Fruit fly (Drosophila melanogaster) whole organism, adult: ENCODE measurements around the gene east.

Experiments used
- CG11617 ChIP-seq: fragments of 200-800 bp; sonication (Bioruptor generic); optimal IDR thresholded peaks from 2 replicates; lab custom pipeline; 2017; ENCODE audit warnings: mild to moderate bottlenecking, missing biosample characterization, missing genetic modification reagents, missing genetic modification characterization
- CG12768 ChIP-seq: fragments of 200-800 bp; sonication (Bioruptor generic); optimal IDR thresholded peaks from 2 replicates; lab custom pipeline; 2017; ENCODE audit warnings: missing biosample characterization, missing genetic modification characterization, mild to moderate bottlenecking, moderate library complexity, missing genetic modification reagents
- CG14711 ChIP-seq: fragments of 200-800 bp; sonication (Bioruptor generic); optimal IDR thresholded peaks from 2 replicates; lab custom pipeline; 2018; ENCODE audit warnings: missing biosample characterization, mild to moderate bottlenecking, missing genetic modification characterization, moderate library complexity
- CG1620 ChIP-seq: fragments of 200-800 bp; sonication (Bioruptor generic); optimal IDR thresholded peaks from 2 replicates; lab custom pipeline; 2016; ENCODE audit warnings: missing biosample characterization, missing genetic modification characterization
- CG33017 ChIP-seq: fragments of 200-800 bp; sonication (Bioruptor generic); optimal IDR thresholded peaks from 2 replicates; lab custom pipeline; 2018; ENCODE audit warnings: missing biosample characterization, mild to moderate bottlenecking, missing genetic modification characterization, moderate library complexity
- CG5204 ChIP-seq: fragments of 200-800 bp; sonication (Bioruptor generic); optimal IDR thresholded peaks from 2 replicates; lab custom pipeline; 2016; ENCODE audit warnings: missing biosample characterization, missing genetic modification characterization
- CG7045 ChIP-seq: fragments of 200-800 bp; sonication (Bioruptor generic); optimal IDR thresholded peaks from 2 replicates; lab custom pipeline; 2017; ENCODE audit warnings: missing biosample characterization, mild to moderate bottlenecking, missing genetic modification characterization
- CG7101 ChIP-seq: fragments of 200-800 bp; sonication (Bioruptor generic); optimal IDR thresholded peaks from 2 replicates; lab custom pipeline; 2018; ENCODE audit warnings: missing biosample characterization, mild to moderate bottlenecking, missing genetic modification characterization, moderate library complexity
- Clk ChIP-seq: fragments of 200-800 bp; sonication (Bioruptor generic); optimal IDR thresholded peaks from 2 replicates; lab custom pipeline; 2017; ENCODE audit warnings: missing biosample characterization, missing genetic modification characterization
- Crg-1 ChIP-seq: fragments of 200-800 bp; sonication (Bioruptor generic); optimal IDR thresholded peaks from 2 replicates; lab custom pipeline; 2016; ENCODE audit warnings: missing biosample characterization, missing genetic modification characterization
- Hr96 ChIP-seq: fragments of 200-800 bp; sonication (Bioruptor generic); optimal IDR thresholded peaks from 2 replicates; lab custom pipeline; 2016; ENCODE audit warnings: missing biosample characterization, missing genetic modification characterization
- Mnt ChIP-seq: fragments of 200-800 bp; sonication (Bioruptor generic); optimal IDR thresholded peaks from 2 replicates; lab custom pipeline; 2016; ENCODE audit warnings: missing biosample characterization, mild to moderate bottlenecking, missing genetic modification characterization
- bab1 ChIP-seq: fragments of 200-800 bp; sonication (Bioruptor generic); optimal IDR thresholded peaks from 3 replicates; lab custom pipeline; 2019; ENCODE audit warnings: missing biosample characterization, mild to moderate bottlenecking, missing genetic modification characterization, moderate library complexity
- cic ChIP-seq: fragments of 200-800 bp; sonication (Bioruptor generic); optimal IDR thresholded peaks from 2 replicates; lab custom pipeline; 2017; ENCODE audit warnings: missing biosample characterization, mild to moderate bottlenecking, missing genetic modification characterization, moderate library complexity
- cnc ChIP-seq, 2 experiments: fragments of >200 bp; optimal IDR thresholded peaks; 2 replicates each; lab custom pipeline; 2017
- kay ChIP-seq: fragments of 200-800 bp; sonication (Bioruptor generic); peaks from one replicate; lab custom pipeline; 2016; ENCODE audit warnings: missing biosample characterization, missing genetic modification characterization, borderline replicate concordance
- ovo ChIP-seq: fragments of 200-800 bp; sonication (Bioruptor generic); optimal IDR thresholded peaks from 2 replicates; lab custom pipeline; 2016; ENCODE audit warnings: missing biosample characterization, missing genetic modification characterization
- pad ChIP-seq: fragments of 200-800 bp; sonication (Bioruptor generic); optimal IDR thresholded peaks from 3 replicates; lab custom pipeline; 2017; ENCODE audit warnings: missing biosample characterization, missing genetic modification characterization, mild to moderate bottlenecking, moderate library complexity, missing genetic modification reagents
- tj ChIP-seq: fragments of 200-800 bp; sonication (Bioruptor generic); optimal IDR thresholded peaks from 3 replicates; lab custom pipeline; 2017; ENCODE audit warnings: missing biosample characterization, mild to moderate bottlenecking, missing genetic modification characterization, moderate library complexity
- toe ChIP-seq: fragments of 200-800 bp; sonication (Bioruptor generic); optimal IDR thresholded peaks from 2 replicates; lab custom pipeline; 2016; ENCODE audit warnings: missing biosample characterization, missing genetic modification characterization

The east gene

DNA sequence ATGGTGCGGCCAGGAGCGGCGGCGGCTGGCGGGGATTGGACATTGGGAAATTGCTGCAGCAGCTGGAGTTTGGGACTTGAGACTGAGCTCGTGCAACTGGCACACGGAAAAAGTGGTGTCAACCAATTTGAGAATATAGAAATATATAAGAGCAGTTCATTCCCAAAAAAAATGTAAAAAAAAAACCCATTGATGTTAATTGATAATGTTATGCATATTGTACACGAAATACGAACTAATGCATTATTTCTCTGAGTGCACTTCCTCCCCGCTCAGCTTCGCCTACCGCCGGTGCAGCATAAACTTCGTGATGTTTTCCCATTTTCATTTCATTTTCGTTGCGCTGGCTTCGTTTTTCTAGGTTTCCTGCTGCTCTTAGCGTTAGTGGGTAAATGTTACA, 31.0 kb upstream of the east start:
- TF ChIP-seq Crg-1 (GFP tag; lab: Kevin White, UChicago) = no peak
- TF ChIP-seq ovo (GFP tag; lab: Kevin White, UChicago) = no peak
- TF ChIP-seq kay (GFP tag; lab: Kevin White, UChicago) = no peak
- TF ChIP-seq CG14711 (tag; lab: Kevin White, UChicago) = no peak
- TF ChIP-seq CG11617 (GFP tag; lab: Kevin White, UChicago) = no peak
- TF ChIP-seq CG5204 (GFP tag; lab: Kevin White, UChicago) = no peak
- no peak for TF ChIP-seq CG7045 (GFP tag; lab: Kevin White, UChicago)
- no peak for TF ChIP-seq Hr96 (GFP tag; lab: Kevin White, UChicago)
- no peak for TF ChIP-seq bab1 (GFP tag; lab: Kevin White, UChicago)
- TF ChIP-seq pad (GFP tag; lab: Kevin White, UChicago) = no peak
- no peak for TF ChIP-seq cic (GFP tag; lab: Kevin White, UChicago)
- TF ChIP-seq tj (GFP tag; lab: Kevin White, UChicago) = no peak
- TF ChIP-seq cnc (optimal IDR thresholded peaks at IDR 0.05; lab: Kevin White, UChicago) = no peak

DNA sequence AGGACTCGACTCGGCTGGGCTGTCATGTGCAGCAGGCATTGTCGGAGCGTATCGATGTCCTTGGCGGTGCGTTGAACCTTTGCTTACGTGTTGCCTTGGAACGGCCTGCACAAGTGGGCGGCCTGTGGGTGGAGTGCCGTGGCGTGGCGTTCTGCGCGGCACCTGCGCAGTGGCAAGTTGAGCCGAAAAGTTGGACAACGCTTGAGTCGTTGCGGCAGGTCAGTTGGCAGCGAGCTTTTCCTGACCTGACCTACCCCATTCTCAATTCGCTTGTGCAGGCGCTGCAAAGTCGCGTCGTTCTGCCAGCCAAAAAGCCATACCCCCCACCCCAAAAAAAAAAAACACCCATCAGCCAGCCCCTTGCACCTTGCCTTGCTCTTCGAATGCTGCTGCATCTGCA, 28.9 kb upstream of the east start:
- TF ChIP-seq CG5204 (GFP tag; lab: Kevin White, UChicago) (no peak), toe (GFP tag; lab: Kevin White, UChicago) (no peak), Clk (GFP tag; lab: Kevin White, UChicago) (no peak), CG33017 (no peak), Crg-1 (GFP tag; lab: Kevin White, UChicago) (no peak), CG7101 (tag; lab: Kevin White, UChicago) (no peak), Hr96 (GFP tag; lab: Kevin White, UChicago) (no peak), ovo (GFP tag; lab: Kevin White, UChicago) (no peak)

DNA sequence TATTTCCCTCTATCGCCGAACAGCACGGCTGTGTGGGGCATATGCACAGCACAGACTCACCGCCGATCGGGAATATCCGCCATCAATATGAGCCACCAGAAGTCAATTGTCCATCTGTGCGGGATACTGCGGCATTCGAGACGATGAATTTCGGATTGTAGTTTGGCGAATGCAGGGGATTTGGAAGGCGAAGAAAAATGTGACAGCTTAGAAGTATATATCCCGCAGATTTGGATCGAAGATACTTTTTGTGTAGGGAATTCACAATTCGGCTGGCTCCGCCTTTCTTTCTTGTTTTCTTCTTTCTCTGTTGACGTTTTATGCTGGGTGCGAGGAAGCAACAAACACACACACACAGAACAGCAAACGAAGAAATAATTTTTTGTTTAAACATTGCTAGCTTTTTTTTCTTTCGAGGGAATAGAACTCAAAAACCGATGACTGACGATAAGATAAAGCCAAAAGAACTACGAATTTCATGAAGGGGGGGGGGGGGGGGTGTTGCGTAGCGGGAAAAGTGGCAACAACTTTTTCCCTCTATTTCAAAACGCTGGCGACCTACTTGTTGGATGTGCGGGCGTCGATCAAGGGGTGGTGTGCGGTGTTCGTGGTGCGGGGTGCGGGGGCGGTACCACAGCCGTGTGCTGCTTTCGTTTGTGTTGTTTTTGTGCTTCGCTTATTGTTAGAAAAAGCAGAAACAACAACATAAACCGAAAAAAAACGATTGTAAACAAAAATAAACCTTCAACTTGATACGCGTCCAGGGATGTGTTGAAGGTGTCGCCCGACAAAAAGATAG, 26.3 kb upstream of the east start:
- TF ChIP-seq cnc (optimal IDR thresholded peaks at IDR 0.05; lab: Kevin White, UChicago) (no peak), CG12768 (GFP tag; lab: Kevin White, UChicago) (no peak), kay (GFP tag; lab: Kevin White, UChicago) (no peak), CG5204 (GFP tag; lab: Kevin White, UChicago) (no peak), CG33017 (no peak), tj (GFP tag; lab: Kevin White, UChicago) (no peak), CG11617 (GFP tag; lab: Kevin White, UChicago) (no peak), cic (GFP tag; lab: Kevin White, UChicago) (no peak)

DNA sequence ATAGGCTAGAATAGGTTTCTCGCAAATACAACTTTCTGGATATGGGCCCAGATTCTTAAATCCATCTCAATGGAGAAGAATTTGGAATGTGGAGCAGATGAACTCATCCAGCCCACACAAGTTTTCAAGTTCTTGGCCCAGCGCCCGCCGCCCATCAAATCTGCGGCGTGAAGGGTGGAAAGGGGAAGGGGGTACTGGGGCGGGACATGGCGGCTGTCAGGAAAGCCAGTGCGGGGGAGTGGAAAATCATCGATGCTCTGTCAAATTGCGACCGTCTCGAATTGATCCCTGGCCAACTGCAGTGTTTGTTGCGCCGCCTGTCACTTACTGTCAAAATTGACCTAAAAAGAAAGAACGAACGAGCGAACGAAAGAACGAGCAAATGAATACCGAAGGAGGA, 25.1 kb upstream of the east start:
- TF ChIP-seq ovo (GFP tag; lab: Kevin White, UChicago) = no peak
- no peak for TF ChIP-seq CG11617 (GFP tag; lab: Kevin White, UChicago)
- TF ChIP-seq CG12768 (GFP tag; lab: Kevin White, UChicago) = no peak
- TF ChIP-seq cic (GFP tag; lab: Kevin White, UChicago) = no peak
- no peak for TF ChIP-seq kay (GFP tag; lab: Kevin White, UChicago)
- TF ChIP-seq Crg-1 (GFP tag; lab: Kevin White, UChicago) = no peak
- TF ChIP-seq toe (GFP tag; lab: Kevin White, UChicago) = no peak
- no peak for TF ChIP-seq CG33017
- TF ChIP-seq pad (GFP tag; lab: Kevin White, UChicago) = no peak
- no peak for TF ChIP-seq CG1620 (GFP tag; lab: Kevin White, UChicago)
- TF ChIP-seq CG14711 (tag; lab: Kevin White, UChicago) = no peak
- TF ChIP-seq cnc (optimal IDR thresholded peaks at IDR 0.05; lab: Kevin White, UChicago) = no peak

DNA sequence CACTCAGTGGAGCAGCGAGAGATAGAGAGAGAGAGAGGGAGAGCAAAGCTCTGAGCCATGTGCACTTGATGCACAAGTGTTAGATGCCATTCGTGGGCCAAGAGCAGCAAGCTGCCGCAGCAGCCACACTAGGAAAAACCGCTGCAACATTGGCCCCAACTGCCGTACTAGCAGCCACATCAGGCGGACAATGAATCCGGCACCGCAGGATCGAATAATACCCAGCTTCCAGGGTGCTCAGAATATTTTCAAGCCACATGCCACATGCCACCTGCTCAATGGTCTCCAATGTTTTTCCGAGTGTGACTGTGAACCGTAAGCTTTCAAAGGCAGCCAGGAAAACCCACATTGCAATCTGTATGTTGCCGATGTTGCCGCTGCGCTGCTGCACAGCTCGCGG, 22.0 kb upstream of the east start:
- no peak for TF ChIP-seq kay (GFP tag; lab: Kevin White, UChicago)
- no peak for TF ChIP-seq CG5204 (GFP tag; lab: Kevin White, UChicago)
- TF ChIP-seq CG11617 (GFP tag; lab: Kevin White, UChicago) = no peak
- TF ChIP-seq toe (GFP tag; lab: Kevin White, UChicago) = no peak
- TF ChIP-seq bab1 (GFP tag; lab: Kevin White, UChicago) = no peak
- no peak for TF ChIP-seq CG1620 (GFP tag; lab: Kevin White, UChicago)
- no peak for TF ChIP-seq Mnt (GFP tag; lab: Kevin White, UChicago)
- TF ChIP-seq CG12768 (GFP tag; lab: Kevin White, UChicago) = no peak
- TF ChIP-seq CG7045 (GFP tag; lab: Kevin White, UChicago) = no peak
- TF ChIP-seq Crg-1 (GFP tag; lab: Kevin White, UChicago) = no peak
- no peak for TF ChIP-seq CG33017
- no peak for TF ChIP-seq ovo (GFP tag; lab: Kevin White, UChicago)
- TF ChIP-seq CG14711 (tag; lab: Kevin White, UChicago) = no peak
- TF ChIP-seq cnc (optimal IDR thresholded peaks at IDR 0.05; lab: Kevin White, UChicago) = no peak
- no peak for TF ChIP-seq CG7101 (tag; lab: Kevin White, UChicago)
- no peak for TF ChIP-seq Clk (GFP tag; lab: Kevin White, UChicago)
- no peak for TF ChIP-seq Hr96 (GFP tag; lab: Kevin White, UChicago)
- TF ChIP-seq pad (GFP tag; lab: Kevin White, UChicago) = no peak

DNA sequence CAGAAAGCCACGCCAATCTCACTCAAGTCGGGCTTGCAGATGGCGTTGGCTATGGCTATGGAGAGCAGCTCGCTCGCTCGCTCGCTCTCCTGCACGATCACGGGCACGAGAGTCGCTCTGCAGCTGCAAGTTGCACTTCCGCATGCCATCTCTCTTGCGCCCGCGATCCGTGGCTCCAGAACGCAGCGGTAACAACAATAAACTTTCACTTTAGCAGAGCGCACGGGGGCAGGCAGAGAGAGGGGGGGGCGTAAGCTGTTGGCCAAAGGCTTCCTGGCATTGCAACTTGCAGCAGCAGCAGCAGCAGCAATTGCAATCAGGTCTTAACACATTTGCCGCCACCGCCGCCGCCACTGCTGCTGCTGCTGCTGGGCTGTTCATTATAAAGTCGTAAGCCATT, 20.7 kb upstream of the east start:
- TF ChIP-seq tj (GFP tag; lab: Kevin White, UChicago) (no peak), Hr96 (GFP tag; lab: Kevin White, UChicago) (no peak), CG5204 (GFP tag; lab: Kevin White, UChicago) (no peak), CG11617 (GFP tag; lab: Kevin White, UChicago) (no peak), CG7045 (GFP tag; lab: Kevin White, UChicago) (no peak), bab1 (GFP tag; lab: Kevin White, UChicago) (no peak), cic (GFP tag; lab: Kevin White, UChicago) (no peak), kay (GFP tag; lab: Kevin White, UChicago) (no peak), pad (GFP tag; lab: Kevin White, UChicago) (no peak), Mnt (GFP tag; lab: Kevin White, UChicago) (no peak), CG1620 (GFP tag; lab: Kevin White, UChicago) (no peak), ovo (GFP tag; lab: Kevin White, UChicago) (no peak), CG12768 (GFP tag; lab: Kevin White, UChicago) (no peak), CG33017 (no peak), Crg-1 (GFP tag; lab: Kevin White, UChicago) (no peak)
